Fruit fly (Drosophila melanogaster) whole organism, adult: ENCODE results near the gene CG13053.

Source experiments
- CG11617 ChIP-seq: fragments of 200-800 bp; sonication (Bioruptor generic); optimal IDR thresholded peaks from 2 replicates; lab custom pipeline; 2017; ENCODE audit warnings: mild to moderate bottlenecking, missing biosample characterization, missing genetic modification reagents, missing genetic modification characterization
- CG12768 ChIP-seq: fragments of 200-800 bp; sonication (Bioruptor generic); optimal IDR thresholded peaks from 2 replicates; lab custom pipeline; 2017; ENCODE audit warnings: missing biosample characterization, missing genetic modification characterization, mild to moderate bottlenecking, moderate library complexity, missing genetic modification reagents
- CG14711 ChIP-seq: fragments of 200-800 bp; sonication (Bioruptor generic); optimal IDR thresholded peaks from 2 replicates; lab custom pipeline; 2018; ENCODE audit warnings: missing biosample characterization, mild to moderate bottlenecking, missing genetic modification characterization, moderate library complexity
- CG1620 ChIP-seq: fragments of 200-800 bp; sonication (Bioruptor generic); optimal IDR thresholded peaks from 2 replicates; lab custom pipeline; 2016; ENCODE audit warnings: missing biosample characterization, missing genetic modification characterization
- CG33017 ChIP-seq: fragments of 200-800 bp; sonication (Bioruptor generic); optimal IDR thresholded peaks from 2 replicates; lab custom pipeline; 2018; ENCODE audit warnings: missing biosample characterization, mild to moderate bottlenecking, missing genetic modification characterization, moderate library complexity
- CG5204 ChIP-seq: fragments of 200-800 bp; sonication (Bioruptor generic); optimal IDR thresholded peaks from 2 replicates; lab custom pipeline; 2016; ENCODE audit warnings: missing biosample characterization, missing genetic modification characterization
- CG7045 ChIP-seq: fragments of 200-800 bp; sonication (Bioruptor generic); optimal IDR thresholded peaks from 2 replicates; lab custom pipeline; 2017; ENCODE audit warnings: missing biosample characterization, mild to moderate bottlenecking, missing genetic modification characterization
- CG7101 ChIP-seq: fragments of 200-800 bp; sonication (Bioruptor generic); optimal IDR thresholded peaks from 2 replicates; lab custom pipeline; 2018; ENCODE audit warnings: missing biosample characterization, mild to moderate bottlenecking, missing genetic modification characterization, moderate library complexity
- Crg-1 ChIP-seq: fragments of 200-800 bp; sonication (Bioruptor generic); optimal IDR thresholded peaks from 2 replicates; lab custom pipeline; 2016; ENCODE audit warnings: missing biosample characterization, missing genetic modification characterization
- Mnt ChIP-seq: fragments of 200-800 bp; sonication (Bioruptor generic); optimal IDR thresholded peaks from 2 replicates; lab custom pipeline; 2016; ENCODE audit warnings: missing biosample characterization, mild to moderate bottlenecking, missing genetic modification characterization
- bab1 ChIP-seq: fragments of 200-800 bp; sonication (Bioruptor generic); optimal IDR thresholded peaks from 3 replicates; lab custom pipeline; 2019; ENCODE audit warnings: missing biosample characterization, mild to moderate bottlenecking, missing genetic modification characterization, moderate library complexity
- cnc ChIP-seq, 2 experiments: fragments of >200 bp; optimal IDR thresholded peaks; 2 replicates each; lab custom pipeline; 2017
- kay ChIP-seq: fragments of 200-800 bp; sonication (Bioruptor generic); peaks from one replicate; lab custom pipeline; 2016; ENCODE audit warnings: missing biosample characterization, missing genetic modification characterization, borderline replicate concordance
- pad ChIP-seq: fragments of 200-800 bp; sonication (Bioruptor generic); optimal IDR thresholded peaks from 3 replicates; lab custom pipeline; 2017; ENCODE audit warnings: missing biosample characterization, missing genetic modification characterization, mild to moderate bottlenecking, moderate library complexity, missing genetic modification reagents

DNA sequence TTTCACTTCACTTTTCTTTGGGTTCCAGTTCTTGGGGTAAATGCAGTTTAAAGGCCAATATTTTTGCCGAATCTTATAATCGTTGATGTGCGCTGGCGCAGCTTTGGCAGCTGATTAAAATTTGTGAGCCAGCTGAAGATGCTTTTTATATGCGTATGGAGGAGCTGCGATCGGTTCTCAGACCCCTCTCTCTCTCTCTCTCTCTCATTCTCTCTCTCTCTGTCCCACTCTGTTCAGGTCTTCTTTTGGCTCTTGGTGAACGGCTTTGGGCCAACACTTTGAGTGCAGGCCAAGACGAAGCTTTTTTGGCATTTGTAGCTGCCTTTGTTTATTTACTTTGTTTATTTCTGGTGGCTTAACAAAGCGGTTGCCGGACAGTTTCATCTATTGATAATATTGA, 28.8 kb upstream of the CG13053 start, which contains the start of gene CG13046:
- no peak for TF ChIP-seq CG7045 (GFP tag; lab: Kevin White, UChicago)
- TF ChIP-seq CG5204 (GFP tag; lab: Kevin White, UChicago) = no peak
- TF ChIP-seq CG14711 (tag; lab: Kevin White, UChicago) = no peak
- no peak for TF ChIP-seq bab1 (GFP tag; lab: Kevin White, UChicago)
- no peak for TF ChIP-seq CG1620 (GFP tag; lab: Kevin White, UChicago)
- no peak for TF ChIP-seq CG11617 (GFP tag; lab: Kevin White, UChicago)
- no peak for TF ChIP-seq Crg-1 (GFP tag; lab: Kevin White, UChicago)
- TF ChIP-seq pad (GFP tag; lab: Kevin White, UChicago) = no peak
- no peak for TF ChIP-seq CG33017 (tag; lab: Kevin White, UChicago)
- no peak for TF ChIP-seq kay (GFP tag; lab: Kevin White, UChicago)
- TF ChIP-seq CG12768 (GFP tag; lab: Kevin White, UChicago) = no peak
- no peak for TF ChIP-seq CG7101 (tag; lab: Kevin White, UChicago)
- TF ChIP-seq cnc (optimal IDR thresholded peaks at IDR 0.05; lab: Kevin White, UChicago) = no peak
- no peak for TF ChIP-seq Mnt (GFP tag; lab: Kevin White, UChicago)
